Worm (Caenorhabditis elegans): Measurements from ENCODE around the gene unc-50.

DNA sequence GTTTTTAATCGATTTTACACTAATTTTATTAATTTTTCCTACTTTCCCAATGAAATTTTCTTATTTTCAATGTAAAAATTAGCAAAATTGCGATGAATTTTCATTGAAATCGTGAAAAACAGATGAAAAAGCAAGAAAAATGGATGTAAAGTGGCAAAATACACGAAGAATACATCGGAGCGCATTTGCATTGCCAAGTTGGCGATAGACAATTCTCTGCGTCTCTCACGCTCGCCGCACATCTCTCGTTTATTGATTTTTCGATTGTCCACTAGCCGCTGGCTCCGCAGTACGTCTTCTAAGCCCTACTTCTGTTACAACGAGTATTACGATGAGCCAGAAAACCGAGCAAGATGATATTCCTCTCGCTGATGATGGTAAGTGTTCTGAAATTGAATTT lies 793 bp upstream of the unc-50 start, which contains the start of gene unc-69:
- TF ChIP-seq cog-1 (tag; optimal IDR thresholded peaks at IDR 0.05): peak; percentile 41
- no peak for TF ChIP-seq med-1 (GFP tag; optimal IDR thresholded peaks at IDR 0.05; ENCODE audit: insufficient read depth)
